Worm (Caenorhabditis elegans): ENCODE measurements around the gene twk-16.

The twk-16 gene

ce11 chrX:3126979-3127378 is 46.1 kb downstream of the twk-16 start, which contains the start of gene spc-1:
spc-1 (minus strand) TSS chrX:3127079.
- TF ChIP-seq zip-2 (tag; optimal IDR thresholded peaks at IDR 0.05) = no peak
- TF ChIP-seq ceh-44 (GFP tag; IDR thresholded peaks at IDR 0.05) = no peak

- TF ChIP-seq ceh-32 (tag; optimal IDR thresholded peaks at IDR 0.05; ENCODE audit: poor library complexity) (peak; percentile 56), nhr-25 (tag; optimal IDR thresholded peaks at IDR 0.05; ENCODE audit: borderline replicate concordance, insufficient read depth) (peak; percentile 96), Y105C5A.15 (GFP tag; IDR thresholded peaks at IDR 0.05) (no peak), nhr-42 (GFP tag; IDR thresholded peaks at IDR 0.05) (peak; percentile 61; the same call in 1 of the 2 replicates), mdl-1 (tag; optimal IDR thresholded peaks at IDR 0.05) (peak; percentile 85 to 90), zip-2 (tag; optimal IDR thresholded peaks at IDR 0.05) (peak; percentile 23), ceh-44 (GFP tag; IDR thresholded peaks at IDR 0.05) (0 out of 2 replicates have a peak, but pooled peaks have one; percentile 26), dmd-6 (GFP tag; IDR thresholded peaks at IDR 0.05) (peak; percentile 87), attf-4 (tag; optimal IDR thresholded peaks at IDR 0.05) (peak; percentile 16), daf-12 (tag; optimal IDR thresholded peaks at IDR 0.05) (no peak), lin-38 (GFP tag; IDR thresholded peaks at IDR 0.05) (peak; percentile 69), zfp-2 (tag; optimal IDR thresholded peaks at IDR 0.05) (peak; percentile 46), skn-1 (tag; optimal IDR thresholded peaks at IDR 0.05) (no peak), Y5F2A.4 (GFP tag; optimal IDR thresholded peaks at IDR 0.05) (no peak), nhr-237 (tag; optimal IDR thresholded peaks at IDR 0.05) (no peak), ZK337.2 (GFP tag; IDR thresholded peaks at IDR 0.05) (no peak), nhr-76 (tag; optimal IDR thresholded peaks at IDR 0.05) (no peak), aha-1 (tag) (peak; percentile 98), nhr-28 (tag; optimal IDR thresholded peaks at IDR 0.05) (peak; percentile 91), nhr-10 (tag; optimal IDR thresholded peaks at IDR 0.05) (peak; percentile 74), hlh-11 (tag; optimal IDR thresholded peaks at IDR 0.05) (peak; percentile 98), mxl-2 (GFP tag; conservative IDR thresholded peaks at IDR 0.05) (no peak; the same call in 1 of the 2 replicates), fkh-10 (GFP tag; optimal IDR thresholded peaks at IDR 0.05) (peak; percentile 91), lin-15B (tag; optimal IDR thresholded peaks at IDR 0.05) (no peak), nhr-41 (GFP tag; IDR thresholded peaks at IDR 0.05) (no peak), D1046.2 (GFP tag; IDR thresholded peaks at IDR 0.05) (no peak), F10B5.3 (tag; optimal IDR thresholded peaks at IDR 0.05) (peak; percentile 15), cey-2 (tag; optimal IDR thresholded peaks at IDR 0.05; ENCODE audit: borderline replicate concordance, insufficient read depth) (no peak), ctbp-1 (GFP tag; IDR thresholded peaks at IDR 0.05) (peak; percentile 95), saeg-2 (GFP tag; IDR thresholded peaks at IDR 0.05) (peak; percentile 64; the same call in 1 of the 2 replicates), nhr-11 (tag; optimal IDR thresholded peaks at IDR 0.05) (peak; percentile 91), egl-43 (GFP tag; IDR thresholded peaks at IDR 0.05) (no peak), lin-29 (GFP tag; IDR thresholded peaks at IDR 0.05) (no peak), pqm-1 (tag; optimal IDR thresholded peaks at IDR 0.05) (peak; percentile 13), F26F4.8 (GFP tag; conservative IDR thresholded peaks at IDR 0.05) (no peak), ztf-7 (tag; optimal IDR thresholded peaks at IDR 0.05) (peak; percentile 24), tag-97 (GFP tag; IDR thresholded peaks at IDR 0.05) (peak; percentile 65; the same call in 1 of the 2 replicates), ceh-62 (tag; optimal IDR thresholded peaks at IDR 0.05) (no peak), Y75B8A.6 (GFP tag; IDR thresholded peaks at IDR 0.05) (0 out of 2 replicates have a peak, but pooled peaks have one; percentile 67), vab-7 (GFP tag; IDR thresholded peaks at IDR 0.05) (peak; percentile 66), T20F7.1 (GFP tag; optimal IDR thresholded peaks at IDR 0.05) (no peak), hif-1 (tag; optimal IDR thresholded peaks at IDR 0.05) (peak; percentile 73 to 95), set-16 (GFP tag; IDR thresholded peaks at IDR 0.05) (peak; percentile 95), snpc-1.2 (GFP tag; IDR thresholded peaks at IDR 0.05) (no peak), hlh-30 (tag; optimal IDR thresholded peaks at IDR 0.05; ENCODE audit: insufficient read depth) (peak; percentile 86), gei-8 (GFP tag; optimal IDR thresholded peaks at IDR 0.05) (peak; percentile 16), arid-1 (GFP tag; conservative IDR thresholded peaks at IDR 0.05) (peak; percentile 73; the same call in 1 of the 2 replicates), ztf-11 (tag; optimal IDR thresholded peaks at IDR 0.05) (no peak)
Measured at ce11 chrX:3127626-3128142, 46.8 kb downstream of the twk-16 start.
